Worm (Caenorhabditis elegans) whole organism, young adult: ENCODE data around the gene ndc-80.

Experiments
- F49E8.2 ChIP-seq: sonication (generic microtip); optimal IDR thresholded peaks from 3 replicates; lab custom pipeline; 2017; ENCODE audit warnings: missing genetic modification characterization, mild to moderate bottlenecking, missing compliant biosample characterization, antibody characterized with exemption, moderate library complexity; ENCODE audit not compliant: insufficient read depth
- let-607 ChIP-seq, 2 experiments: fragments of 200-800 bp in 1 of 2; sonication (Bioruptor generic) in 1 of 2; sonication (generic microtip) in 1 of 2; optimal IDR thresholded peaks; 2 replicates each; lab custom pipeline; 2016 to 2018; ENCODE audit warnings: mild to moderate bottlenecking in 2 of 2, missing compliant biosample characterization in 2 of 2, missing genetic modification characterization in 2 of 2, moderate library complexity in 2 of 2, missing genotype in 1 of 2
- nfyb-1 ChIP-seq: fragments of 200-800 bp; sonication (Bioruptor generic); IDR thresholded peaks from 2 replicates; pipeline ENCODE4 v1.3.6; 2022; ENCODE audit warnings: missing genetic modification reagents, missing genetic modification characterization, missing compliant biosample characterization
- snpc-1.3 ChIP-seq: sonication (generic microtip); optimal IDR thresholded peaks from 2 replicates; lab custom pipeline; 2017; ENCODE audit warnings: missing genetic modification characterization, mild to moderate bottlenecking, missing compliant biosample characterization, antibody characterized with exemption, moderate library complexity, missing genotype, missing genetic modification reagents; ENCODE audit not compliant: insufficient read depth
- unc-62 ChIP-seq: fragments of 150-350 bp; optimal IDR thresholded peaks from 2 replicates; lab custom pipeline; 2014; ENCODE audit warnings: missing biosample characterization, missing genetic modification reagents, missing genetic modification characterization

DNA sequence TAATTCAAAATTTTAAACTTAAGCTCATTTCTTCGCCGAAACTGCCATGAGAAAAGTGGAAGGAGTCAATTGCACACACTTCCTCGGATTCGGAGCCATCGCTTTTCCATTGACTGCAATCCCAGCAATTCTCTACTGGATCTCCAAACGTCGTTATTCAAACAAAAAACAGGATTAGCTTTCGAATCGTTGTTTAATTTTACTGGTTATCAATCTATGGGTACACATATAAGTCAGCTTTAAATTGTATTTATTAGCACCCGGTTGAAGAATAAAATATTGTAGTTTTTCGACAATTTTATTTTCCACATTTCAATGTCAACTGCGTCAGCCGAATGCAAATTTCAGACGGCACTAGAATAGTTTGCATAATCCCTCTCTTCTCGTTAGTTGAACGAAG, 44.0 kb downstream of the ndc-80 start, which contains the start of gene glt-3:
- TF ChIP-seq F49E8.2 (tag; lab: Kevin White, UChicago) (no peak), snpc-1.3 (tag; lab: Kevin White, UChicago) (no peak), let-607 (tag; optimal IDR thresholded peaks at IDR 0.05; lab: Kevin White, UChicago) (no peak), unc-62 (GFP tag; lab: Kevin White, UChicago) (no peak), nfyb-1 (GFP tag; lab: Robert Waterston, UW) (no peak)
